Worm (Caenorhabditis elegans) whole organism, L2 larva: ENCODE data around the gene srx-14.

Experiments
- ZK546.5 ChIP-seq: sonication (generic microtip); optimal IDR thresholded peaks from 2 replicates; lab custom pipeline; 2017; ENCODE audit warnings: missing biosample characterization, missing genetic modification characterization
- fos-1 ChIP-seq: fragments of 150-350 bp; optimal IDR thresholded peaks from 2 replicates; lab custom pipeline; 2014; ENCODE audit warnings: missing biosample characterization, missing genetic modification characterization
- unc-62 ChIP-seq: fragments of 150-350 bp; optimal IDR thresholded peaks from 2 replicates; lab custom pipeline; 2014; ENCODE audit warnings: missing biosample characterization, missing genetic modification reagents, missing genetic modification characterization

DNA sequence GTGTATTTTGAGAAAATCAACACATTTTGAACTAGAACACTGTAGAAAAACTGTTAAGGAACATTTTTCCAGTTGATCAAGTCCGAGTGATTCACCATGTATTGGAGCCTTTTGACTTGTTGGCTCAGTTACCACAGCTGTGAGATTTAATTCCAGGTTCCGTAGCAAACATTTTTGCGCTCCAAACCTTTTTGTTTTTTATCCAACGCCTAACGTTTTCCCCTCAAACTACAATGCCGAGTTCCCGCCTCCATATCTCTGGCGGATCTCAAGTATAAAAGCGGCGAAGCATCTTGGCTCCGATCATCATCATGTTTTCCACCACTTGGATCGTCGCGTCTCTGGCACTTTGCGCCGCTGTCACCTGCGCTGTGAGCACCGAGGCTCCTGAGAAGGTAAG, 13.0 kb upstream of the srx-14 start, which contains the start of gene perm-2:
- TF ChIP-seq fos-1 (tag; lab: Kevin White, UChicago) (no peak), ZK546.5 (tag; lab: Kevin White, UChicago) (no peak), unc-62 (GFP tag; lab: Kevin White, UChicago) (no peak)
